Worm (Caenorhabditis elegans) whole organism, late embryonic: ENCODE results near the gene str-131.

Source experiments
- ceh-14 ChIP-seq: sonication (generic microtip); optimal IDR thresholded peaks from 2 replicates; lab custom pipeline; 2016; ENCODE audit warnings: missing genotype, missing genetic modification characterization, missing compliant biosample characterization
- ceh-24 ChIP-seq: sonication (generic microtip); optimal IDR thresholded peaks from 2 replicates; lab custom pipeline; 2016; ENCODE audit warnings: mild to moderate bottlenecking, missing genetic modification characterization, missing compliant biosample characterization
- fkh-10 ChIP-seq: fragments of 150-350 bp; optimal IDR thresholded peaks from 2 replicates; lab custom pipeline; 2014; ENCODE audit warnings: missing biosample characterization, missing genetic modification reagents, missing genetic modification characterization
- hlh-8 ChIP-seq: sonication (generic microtip); optimal IDR thresholded peaks from 2 replicates; lab custom pipeline; 2016; ENCODE audit warnings: missing genotype, missing genetic modification characterization, missing compliant biosample characterization
- lin-11 ChIP-seq: fragments of 200-800 bp; sonication (Bioruptor generic); optimal IDR thresholded peaks from 2 replicates; lab custom pipeline; 2018; ENCODE audit warnings: mild to moderate bottlenecking, missing genetic modification characterization, missing compliant biosample characterization
- nhr-11 ChIP-seq: fragments of 150-350 bp; optimal IDR thresholded peaks from 2 replicates; lab custom pipeline; 2014; ENCODE audit warnings: missing biosample characterization, missing genetic modification characterization
- npax-4 ChIP-seq: sonication (generic microtip); optimal IDR thresholded peaks from 2 replicates; lab custom pipeline; 2016; ENCODE audit warnings: missing genetic modification characterization, missing compliant biosample characterization
- tbx-2 ChIP-seq: sonication (generic microtip); optimal IDR thresholded peaks from 2 replicates; lab custom pipeline; 2016; ENCODE audit warnings: missing genetic modification characterization, missing compliant biosample characterization
- unc-42 ChIP-seq: sonication (generic microtip); optimal IDR thresholded peaks from 2 replicates; lab custom pipeline; 2016; ENCODE audit warnings: missing genotype, missing genetic modification characterization, missing compliant biosample characterization
- unc-86 ChIP-seq: sonication (generic microtip); optimal IDR thresholded peaks from 2 replicates; lab custom pipeline; 2016; ENCODE audit warnings: missing genetic modification characterization, missing compliant biosample characterization
- zip-5 ChIP-seq: sonication (generic microtip); optimal IDR thresholded peaks from 2 replicates; lab custom pipeline; 2016; ENCODE audit warnings: missing genetic modification characterization, missing compliant biosample characterization

DNA sequence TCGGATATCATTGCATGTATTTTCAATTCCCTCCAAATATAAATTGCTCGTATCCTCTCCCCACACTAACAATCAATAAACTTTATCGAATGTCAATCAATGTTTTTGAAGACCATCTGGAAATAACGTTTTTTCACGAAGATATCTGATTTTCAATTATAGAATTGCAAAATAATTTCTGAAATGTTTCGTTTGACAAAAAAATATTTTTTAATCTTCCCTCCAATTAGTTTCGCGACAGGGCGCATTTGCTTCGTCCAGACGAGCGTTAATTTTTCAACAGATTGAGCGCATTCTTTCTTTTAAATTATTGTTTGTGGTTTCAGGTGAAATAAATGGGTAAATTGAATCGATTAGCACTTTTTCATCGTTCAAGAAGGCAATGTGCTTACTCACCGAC is 50.4 kb downstream of the str-131 start, which contains the start of gene vars-1:
- TF ChIP-seq fkh-10 (GFP tag; lab: Kevin White, UChicago) (no peak), npax-4 (tag; lab: Kevin White, UChicago) (no peak), unc-86 (tag; lab: Kevin White, UChicago) (no peak), nhr-11 (tag; lab: Kevin White, UChicago) (no peak), ceh-14 (tag; lab: Kevin White, UChicago) (no peak), tbx-2 (tag; lab: Kevin White, UChicago) (no peak), unc-42 (tag; lab: Kevin White, UChicago) (peak; percentile 35), hlh-8 (tag; lab: Kevin White, UChicago) (no peak), lin-11 (tag; lab: Kevin White, UChicago) (no peak), zip-5 (tag; lab: Kevin White, UChicago) (no peak), ceh-24 (tag; lab: Kevin White, UChicago) (no peak)
